Fruit fly (Drosophila melanogaster) whole organism, prepupa: ENCODE measurements around the gene Mst33A.
A peak's percentile ranks its signal among the peaks of the same experiment; 100 is the strongest.

Source experiments
- Blimp-1 ChIP-seq: fragments of 200-800 bp; sonication (Bioruptor generic); optimal IDR thresholded peaks from 3 replicates; lab custom pipeline; 2017; ENCODE audit warnings: missing biosample characterization, missing genetic modification characterization, mild to moderate bottlenecking, moderate library complexity, missing genetic modification reagents
- CG10631 ChIP-seq: fragments of 200-800 bp; sonication (Bioruptor generic); optimal IDR thresholded peaks from 2 replicates; lab custom pipeline; 2016; ENCODE audit warnings: missing biosample characterization, missing genetic modification characterization
- CG16779 ChIP-seq: fragments of 200-800 bp; sonication (Bioruptor generic); optimal IDR thresholded peaks from 3 replicates; lab custom pipeline; 2017; ENCODE audit warnings: missing biosample characterization, mild to moderate bottlenecking, missing genetic modification characterization
- CG32006 ChIP-seq: fragments of 200-800 bp; sonication (Bioruptor generic); optimal IDR thresholded peaks from 3 replicates; lab custom pipeline; 2017; ENCODE audit warnings: missing biosample characterization, mild to moderate bottlenecking, missing genetic modification characterization
- CG3919 ChIP-seq: fragments of 200-800 bp; sonication (Bioruptor generic); optimal IDR thresholded peaks from 3 replicates; lab custom pipeline; 2016; ENCODE audit warnings: missing biosample characterization, missing genetic modification characterization
- CG4318 ChIP-seq: fragments of 200-800 bp; sonication (Bioruptor generic); optimal IDR thresholded peaks from 3 replicates; lab custom pipeline; 2017; ENCODE audit warnings: missing biosample characterization, mild to moderate bottlenecking, missing genetic modification characterization
- CG6808 ChIP-seq: fragments of 200-800 bp; sonication (Bioruptor generic); optimal IDR thresholded peaks from 3 replicates; lab custom pipeline; 2017; ENCODE audit warnings: missing biosample characterization, missing genetic modification characterization, mild to moderate bottlenecking, moderate library complexity, missing genetic modification reagents
- CG6854 ChIP-seq: fragments of 200-800 bp; sonication (Bioruptor generic); optimal IDR thresholded peaks from 2 replicates; lab custom pipeline; 2017; ENCODE audit warnings: missing biosample characterization, mild to moderate bottlenecking, missing genetic modification characterization
- CG7368 ChIP-seq: fragments of 200-800 bp; sonication (Bioruptor generic); optimal IDR thresholded peaks from 3 replicates; lab custom pipeline; 2016; ENCODE audit warnings: missing biosample characterization, missing genetic modification characterization
- CG8319 ChIP-seq: fragments of 200-800 bp; sonication (Bioruptor generic); optimal IDR thresholded peaks from 3 replicates; lab custom pipeline; 2016; ENCODE audit warnings: missing biosample characterization, missing genetic modification characterization
- CG9139 ChIP-seq: fragments of 200-800 bp; sonication (Bioruptor generic); optimal IDR thresholded peaks from 3 replicates; lab custom pipeline; 2017; ENCODE audit warnings: missing biosample characterization, mild to moderate bottlenecking, missing genetic modification characterization
- Eip75B ChIP-seq: fragments of 200-800 bp; sonication (Bioruptor generic); optimal IDR thresholded peaks from 3 replicates; lab custom pipeline; 2016; ENCODE audit warnings: missing biosample characterization, missing genetic modification characterization
- Eip78C ChIP-seq: fragments of 200-800 bp; sonication (Bioruptor generic); peaks from one replicate; lab custom pipeline; 2016; ENCODE audit warnings: missing biosample characterization, missing genetic modification characterization
- Eip93F ChIP-seq: fragments of 200-800 bp; sonication (Bioruptor generic); optimal IDR thresholded peaks from 2 replicates; lab custom pipeline; 2016; ENCODE audit warnings: missing biosample characterization, mild to moderate bottlenecking, missing genetic modification characterization
- Ets96B ChIP-seq: fragments of 200-800 bp; optimal IDR thresholded peaks from 2 replicates; lab custom pipeline; 2019; ENCODE audit warnings: missing biosample characterization, mild to moderate bottlenecking, missing genetic modification characterization, moderate library complexity
- Hr38 ChIP-seq: sonication (Bioruptor generic); optimal IDR thresholded peaks from 2 replicates; lab custom pipeline; 2016; ENCODE audit warnings: missing biosample characterization, missing genetic modification characterization
- OdsH ChIP-seq: fragments of 200-800 bp; sonication (Bioruptor generic); optimal IDR thresholded peaks from 3 replicates; lab custom pipeline; 2016; ENCODE audit warnings: missing biosample characterization, missing genetic modification characterization
- Sox102F ChIP-seq: fragments of 200-800 bp; sonication (Bioruptor generic); optimal IDR thresholded peaks from 2 replicates; lab custom pipeline; 2016; ENCODE audit warnings: missing biosample characterization, mild to moderate bottlenecking, missing genetic modification characterization
- Sox14 ChIP-seq: fragments of 200-800 bp; sonication (Bioruptor generic); optimal IDR thresholded peaks from 3 replicates; lab custom pipeline; 2016; ENCODE audit warnings: missing biosample characterization, missing genetic modification characterization
- Sox15 ChIP-seq: fragments of 200-800 bp; sonication (Bioruptor generic); optimal IDR thresholded peaks from 3 replicates; lab custom pipeline; 2016; ENCODE audit warnings: missing biosample characterization, missing genetic modification characterization
- acj6 ChIP-seq: fragments of 200-800 bp; sonication (Bioruptor generic); optimal IDR thresholded peaks from 3 replicates; lab custom pipeline; 2016; ENCODE audit warnings: missing biosample characterization, missing genetic modification characterization
- cyc ChIP-seq: fragments of 200-800 bp; sonication (Bioruptor generic); optimal IDR thresholded peaks from 3 replicates; lab custom pipeline; 2016; ENCODE audit warnings: missing biosample characterization, missing genetic modification characterization
- dac ChIP-seq: fragments of 200-800 bp; sonication (Bioruptor generic); optimal IDR thresholded peaks from 2 replicates; lab custom pipeline; 2017; ENCODE audit warnings: missing biosample characterization, mild to moderate bottlenecking, missing genetic modification characterization
- dsx ChIP-seq: fragments of 200-800 bp; optimal IDR thresholded peaks from 3 replicates; lab custom pipeline; 2019; ENCODE audit warnings: missing biosample characterization, mild to moderate bottlenecking, missing genetic modification characterization, moderate library complexity; ENCODE audit not compliant: poor library complexity, severe bottlenecking
- eg ChIP-seq: fragments of 200-800 bp; sonication (Bioruptor generic); IDR thresholded peaks from 3 replicates; pipeline ENCODE4 v1.3.6; 2022; ENCODE audit warnings: missing biosample characterization, missing genetic modification characterization
- esn ChIP-seq: fragments of 200-800 bp; sonication (Bioruptor generic); optimal IDR thresholded peaks from 2 replicates; lab custom pipeline; 2016; ENCODE audit warnings: missing biosample characterization, mild to moderate bottlenecking, missing genetic modification characterization, moderate library complexity
- fkh ChIP-seq: fragments of 200-800 bp; sonication (Bioruptor generic); optimal IDR thresholded peaks from 3 replicates; lab custom pipeline; 2017; ENCODE audit warnings: missing biosample characterization, mild to moderate bottlenecking, missing genetic modification characterization, moderate library complexity
- lz ChIP-seq: fragments of 200-800 bp; sonication (Bioruptor generic); optimal IDR thresholded peaks from 3 replicates; lab custom pipeline; 2016; ENCODE audit warnings: missing biosample characterization, missing genetic modification characterization
- net ChIP-seq: fragments of 200-800 bp; sonication (Bioruptor generic); optimal IDR thresholded peaks from 3 replicates; lab custom pipeline; 2016; ENCODE audit warnings: missing biosample characterization, missing genetic modification characterization
- salr ChIP-seq, 2 experiments: fragments of 200-800 bp; sonication (Bioruptor generic); optimal IDR thresholded peaks; 3 replicates each; lab custom pipeline; 2016 to 2018; ENCODE audit warnings: missing biosample characterization in 2 of 2, missing genetic modification characterization in 2 of 2, mild to moderate bottlenecking in 1 of 2
- ss ChIP-seq, 2 experiments: fragments of 200-800 bp; sonication (Bioruptor generic); optimal IDR thresholded peaks; 2 replicates in 1 of 2; 3 replicates in 1 of 2; lab custom pipeline; 2017 to 2018; ENCODE audit warnings: mild to moderate bottlenecking in 2 of 2, missing biosample characterization in 2 of 2, missing genetic modification characterization in 2 of 2, moderate library complexity in 1 of 2
- svp ChIP-seq: fragments of 200-800 bp; sonication (Bioruptor generic); peaks from one replicate; lab custom pipeline; 2016; ENCODE audit warnings: missing biosample characterization, missing genetic modification characterization
- vri ChIP-seq: fragments of 200-800 bp; sonication (Bioruptor generic); optimal IDR thresholded peaks from 3 replicates; lab custom pipeline; 2016; ENCODE audit warnings: missing biosample characterization, mild to moderate bottlenecking, missing genetic modification characterization

Gene Mst33A

DNA sequence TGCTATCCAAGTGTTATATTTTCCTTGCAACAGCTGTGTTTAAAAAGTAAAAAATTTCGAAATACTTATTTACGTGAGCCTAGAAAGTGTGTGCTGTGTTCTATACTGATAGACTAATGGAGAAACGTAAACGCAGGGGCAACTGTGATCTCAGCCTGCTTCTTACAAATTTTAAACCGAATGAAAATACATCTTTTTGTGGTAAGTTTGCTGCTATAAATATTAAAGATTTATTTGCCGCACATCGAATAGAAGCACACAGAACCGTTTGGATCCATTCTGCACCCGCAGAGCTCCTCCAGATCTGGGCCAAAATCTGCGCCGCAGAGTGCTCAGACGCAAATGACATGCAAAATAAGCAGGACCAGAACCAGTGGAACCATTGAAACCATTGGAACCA is at the start of gene Mst33A:
Mst33A (minus strand) TSS at position 101 of the 400 bp plus-strand sequence.
- no peak for TF ChIP-seq esn
- no peak for TF ChIP-seq CG16779 (tag; lab: Kevin White, UChicago)
- TF ChIP-seq CG6854 (GFP tag; lab: Kevin White, UChicago), result no peak
- TF ChIP-seq CG4318, result no peak
- no peak for TF ChIP-seq CG10631 (GFP tag; lab: Kevin White, UChicago)
- TF ChIP-seq Eip75B, result no peak
- no peak for TF ChIP-seq acj6
- no peak for TF ChIP-seq dsx (GFP tag; lab: Kevin White, UChicago)
- TF ChIP-seq, all 60 proteins: peak for 0

DNA sequence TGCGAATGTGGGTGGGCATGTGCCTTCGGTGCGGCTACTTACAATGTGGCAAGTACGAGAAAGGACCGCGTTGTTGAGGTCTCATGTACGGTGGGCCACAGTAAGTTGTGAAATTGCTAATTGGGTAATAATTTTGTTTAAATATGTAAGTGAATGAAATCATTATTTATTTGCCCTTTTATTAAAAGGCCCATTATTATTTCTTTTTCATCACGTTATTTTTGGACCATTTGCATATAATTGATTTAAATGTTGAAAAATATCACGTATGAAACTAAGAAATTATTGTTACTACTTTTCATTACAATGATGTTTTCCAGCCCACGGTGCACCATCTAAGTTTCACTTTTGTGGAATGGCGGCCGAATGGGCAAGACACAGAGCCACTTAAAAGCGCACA is 41.7 kb upstream of the Mst33A start:
- TF ChIP-seq lz (GFP tag; lab: Kevin White, UChicago), result no peak
- TF ChIP-seq ss (GFP tag; optimal IDR thresholded peaks at IDR 0.05; lab: Kevin White, UChicago), result no peak
- peak; percentile 62 for TF ChIP-seq Eip78C (GFP tag; lab: Kevin White, UChicago)
- TF ChIP-seq CG6808 (GFP tag; lab: Kevin White, UChicago), result no peak
- TF ChIP-seq OdsH (GFP tag; lab: Kevin White, UChicago), result no peak
- no peak for TF ChIP-seq Sox102F (GFP tag; lab: Kevin White, UChicago)
- peak; percentile 11 for TF ChIP-seq CG32006 (GFP tag; lab: Kevin White, UChicago)

DNA sequence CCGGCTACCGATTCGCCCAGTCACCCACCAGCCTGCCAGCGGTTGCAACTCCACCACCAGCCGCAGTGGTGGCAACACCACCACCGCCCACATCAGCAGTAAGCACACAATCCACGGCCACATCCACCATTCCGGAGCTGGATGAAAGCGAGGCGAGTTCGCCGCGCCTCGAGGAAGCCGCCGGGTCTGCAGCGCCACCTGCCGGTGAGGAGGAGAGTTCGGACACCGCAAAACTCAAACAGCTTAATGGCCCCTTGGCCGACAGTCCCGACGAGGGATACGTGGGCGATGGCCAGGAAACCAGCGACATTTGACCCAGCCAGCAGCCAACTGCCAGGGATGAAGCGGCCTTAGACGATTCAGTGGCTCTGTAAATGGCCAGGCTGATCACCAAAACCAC is 37.6 kb upstream of the Mst33A start:
- TF ChIP-seq CG3919 (no peak), Hr38 (no peak), Sox14 (GFP tag; lab: Kevin White, UChicago) (no peak), CG9139 (GFP tag; lab: Kevin White, UChicago) (no peak), svp (GFP tag; lab: Kevin White, UChicago) (no peak), salr (GFP tag; optimal IDR thresholded peaks at IDR 0.05; lab: Kevin White, UChicago) (no peak), cyc (GFP tag; lab: Kevin White, UChicago) (no peak), vri (GFP tag; lab: Kevin White, UChicago) (no peak), fkh (no peak), net (GFP tag; lab: Kevin White, UChicago) (no peak), Blimp-1 (no peak), eg (GFP tag; lab: Robert Waterston, UW) (no peak), CG16779 (tag; lab: Kevin White, UChicago) (no peak), Eip93F (no peak), CG4318 (no peak), CG8319 (GFP tag; lab: Kevin White, UChicago) (no peak), CG7368 (GFP tag; lab: Kevin White, UChicago) (no peak), dac (GFP tag; lab: Kevin White, UChicago) (no peak), Sox15 (GFP tag; lab: Kevin White, UChicago) (no peak), Ets96B (tag; lab: Kevin White, UChicago) (no peak)

DNA sequence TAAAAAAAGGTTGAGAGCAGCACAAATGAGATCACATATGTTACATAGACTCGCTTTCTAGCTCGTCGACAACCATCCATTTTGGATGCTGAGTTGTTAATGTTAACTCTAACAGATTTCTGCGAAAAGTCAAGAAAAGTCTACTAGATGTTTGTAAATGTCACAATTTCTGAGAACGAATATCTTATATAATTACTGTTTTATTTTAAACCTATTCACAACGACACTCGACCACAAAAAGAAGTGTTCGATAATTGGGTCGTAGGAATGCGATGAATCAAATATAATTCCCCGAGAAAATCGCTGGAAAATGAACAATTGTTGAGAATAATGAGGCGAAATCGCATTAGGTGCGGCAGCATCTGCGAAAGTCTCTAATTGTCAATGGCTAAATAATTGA is 25.0 kb upstream of the Mst33A start, which contains the start of gene spag4:
spag4 (minus strand) TSS at position 101 of the 400 bp plus-strand sequence.
- TF ChIP-seq Eip75B, result no peak

DNA sequence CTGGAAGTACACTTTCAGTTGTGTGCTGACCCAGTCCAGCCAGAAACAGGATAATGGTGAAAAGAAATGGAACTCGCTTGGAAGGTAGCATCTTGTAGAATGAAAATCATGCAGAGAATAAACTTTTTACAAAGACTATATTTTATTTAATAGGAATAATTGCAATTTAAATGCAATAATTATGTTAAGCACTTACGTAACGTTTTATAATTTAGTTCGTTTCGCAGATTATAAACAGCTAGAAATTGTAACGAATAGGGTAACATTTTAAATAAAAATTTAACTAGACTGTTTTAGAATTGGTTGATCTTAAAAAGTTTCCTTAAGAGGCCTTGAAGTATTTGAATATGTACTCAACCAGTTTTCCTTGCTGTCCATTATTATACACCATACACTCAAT is 4.9 kb upstream of the Mst33A start, which contains the start of gene Acp33A:
Acp33A (minus strand) TSS at position 101 of the 400 bp plus-strand sequence.
- no peak for TF ChIP-seq Ets96B (tag; lab: Kevin White, UChicago)
- TF ChIP-seq Sox102F (GFP tag; lab: Kevin White, UChicago), result no peak
